Worm (Caenorhabditis elegans) whole organism, L2 larva: ENCODE data around the gene C49F8.15.

Experiments
- C34F6.9 ChIP-seq: fragments of 150-350 bp; optimal IDR thresholded peaks from 2 replicates; lab custom pipeline; 2014; ENCODE audit warnings: missing biosample characterization, missing genetic modification characterization
- F13H6.1 ChIP-seq: sonication (generic microtip); optimal IDR thresholded peaks from 2 replicates; lab custom pipeline; 2016; ENCODE audit warnings: missing genetic modification characterization, missing compliant biosample characterization
- Y55F3AM.14 ChIP-seq: fragments of 200-800 bp; sonication (Bioruptor generic); optimal IDR thresholded peaks from 2 replicates; lab custom pipeline; 2018; ENCODE audit warnings: mild to moderate bottlenecking, missing genetic modification characterization, missing compliant biosample characterization
- ZK546.5 ChIP-seq: sonication (generic microtip); optimal IDR thresholded peaks from 2 replicates; lab custom pipeline; 2017; ENCODE audit warnings: missing biosample characterization, missing genetic modification characterization
- alr-1 ChIP-seq: fragments of 150-350 bp; optimal IDR thresholded peaks from 2 replicates; lab custom pipeline; 2014; ENCODE audit warnings: missing biosample characterization, missing genetic modification characterization
- aly-2 ChIP-seq: fragments of 150-350 bp; optimal IDR thresholded peaks from 2 replicates; lab custom pipeline; 2014; ENCODE audit warnings: missing biosample characterization, missing genetic modification characterization
- ama-1 ChIP-seq: fragments of 150-350 bp; optimal IDR thresholded peaks from 2 replicates; lab custom pipeline; 2018; ENCODE audit warnings: inconsistent platforms
- blmp-1 ChIP-seq: sonication (generic microtip); optimal IDR thresholded peaks from 2 replicates; lab custom pipeline; 2017; ENCODE audit warnings: missing genetic modification characterization, mild to moderate bottlenecking, missing compliant biosample characterization, antibody characterized with exemption, moderate library complexity; ENCODE audit not compliant: insufficient read depth
- ceh-82 ChIP-seq: fragments of 150-350 bp; optimal IDR thresholded peaks from 2 replicates; lab custom pipeline; 2014; ENCODE audit warnings: missing biosample characterization, missing genetic modification characterization
- crh-2 ChIP-seq: sonication (generic microtip); optimal IDR thresholded peaks from 2 replicates; lab custom pipeline; 2017; ENCODE audit warnings: missing biosample characterization, missing genetic modification characterization
- egl-27 ChIP-seq: sonication (generic microtip); optimal IDR thresholded peaks from 3 replicates; lab custom pipeline; 2017; ENCODE audit warnings: missing biosample characterization, missing genetic modification reagents, missing genetic modification characterization
- fos-1 ChIP-seq: fragments of 150-350 bp; optimal IDR thresholded peaks from 2 replicates; lab custom pipeline; 2014; ENCODE audit warnings: missing biosample characterization, missing genetic modification characterization
- gmeb-1 ChIP-seq: fragments of 150-350 bp; optimal IDR thresholded peaks from 2 replicates; lab custom pipeline; 2014; ENCODE audit warnings: missing biosample characterization, missing genetic modification characterization
- lin-11 ChIP-seq: fragments of 150-350 bp; sonication (generic microtip); optimal IDR thresholded peaks from 2 replicates; lab custom pipeline; 2014; ENCODE audit warnings: missing biosample characterization, missing genetic modification characterization, inconsistent platforms, mixed read lengths
- lin-13 ChIP-seq: fragments of 150-350 bp; optimal IDR thresholded peaks from 2 replicates; lab custom pipeline; 2014; ENCODE audit warnings: missing biosample characterization, missing genetic modification reagents, missing genetic modification characterization
- lin-39 ChIP-seq: fragments of 150-350 bp; optimal IDR thresholded peaks from 2 replicates; lab custom pipeline; 2014; ENCODE audit warnings: missing biosample characterization, missing genetic modification reagents, missing genetic modification characterization
- lsy-2 ChIP-seq, 2 experiments: fragments of 150-350 bp in 1 of 2; sonication (generic microtip) in 1 of 2; optimal IDR thresholded peaks; 2 replicates each; lab custom pipeline; 2014 to 2017; ENCODE audit warnings: missing biosample characterization in 2 of 2, missing genetic modification characterization in 2 of 2
- mdl-1 ChIP-seq, 2 experiments: fragments of 150-350 bp in 1 of 2; sonication (generic microtip) in 1 of 2; optimal IDR thresholded peaks; 2 replicates each; lab custom pipeline; 2017; ENCODE audit warnings: missing biosample characterization in 2 of 2, missing genetic modification characterization in 2 of 2
- nhr-10 ChIP-seq: sonication (generic microtip); optimal IDR thresholded peaks from 2 replicates; lab custom pipeline; 2017; ENCODE audit warnings: missing biosample characterization, missing genetic modification characterization
- nhr-11 ChIP-seq: fragments of 150-350 bp; optimal IDR thresholded peaks from 2 replicates; lab custom pipeline; 2014; ENCODE audit warnings: missing biosample characterization, missing genetic modification characterization
- nhr-12 ChIP-seq: fragments of 150-350 bp; optimal IDR thresholded peaks from 2 replicates; lab custom pipeline; 2014; ENCODE audit warnings: missing biosample characterization, missing genetic modification characterization
- nhr-129 ChIP-seq: fragments of 150-350 bp; optimal IDR thresholded peaks from 2 replicates; lab custom pipeline; 2014; ENCODE audit warnings: missing biosample characterization, missing genetic modification characterization
- nhr-21 ChIP-seq: fragments of 150-350 bp; optimal IDR thresholded peaks from 2 replicates; lab custom pipeline; 2014; ENCODE audit warnings: missing biosample characterization, missing genetic modification characterization
- nhr-23 ChIP-seq: fragments of 150-350 bp; optimal IDR thresholded peaks from 2 replicates; lab custom pipeline; 2014; ENCODE audit warnings: missing biosample characterization, missing genetic modification reagents, missing genetic modification characterization
- nhr-237 ChIP-seq: fragments of 150-350 bp; optimal IDR thresholded peaks from 2 replicates; lab custom pipeline; 2014; ENCODE audit warnings: missing biosample characterization, missing genetic modification characterization
- nhr-25 ChIP-seq: fragments of 150-350 bp; sonication (generic microtip); optimal IDR thresholded peaks from 3 replicates; lab custom pipeline; 2014; ENCODE audit warnings: missing biosample characterization, missing genetic modification characterization
- nhr-6 ChIP-seq: fragments of 150-350 bp; optimal IDR thresholded peaks from 2 replicates; lab custom pipeline; 2014; ENCODE audit warnings: missing biosample characterization, missing genetic modification characterization
- nhr-77 ChIP-seq: fragments of 150-350 bp; optimal IDR thresholded peaks from 2 replicates; lab custom pipeline; 2014; ENCODE audit warnings: missing biosample characterization, missing genetic modification characterization
- peb-1 ChIP-seq: fragments of 150-350 bp; optimal IDR thresholded peaks from 2 replicates; lab custom pipeline; 2014; ENCODE audit warnings: missing biosample characterization, missing genetic modification characterization
- sem-4 ChIP-seq: fragments of 150-350 bp; optimal IDR thresholded peaks from 2 replicates; lab custom pipeline; 2014; ENCODE audit warnings: missing biosample characterization, missing genetic modification reagents, missing genetic modification characterization
- sma-3 ChIP-seq: sonication (generic microtip); optimal IDR thresholded peaks from 2 replicates; lab custom pipeline; 2016; ENCODE audit warnings: missing genetic modification reagents, missing genetic modification characterization, missing compliant biosample characterization
- sma-9 ChIP-seq, 2 experiments: fragments of 150-350 bp in 1 of 2; sonication (generic microtip) in 1 of 2; optimal IDR thresholded peaks; 2 replicates each; lab custom pipeline; 2014 to 2016; ENCODE audit warnings: missing genetic modification characterization in 2 of 2, mild to moderate bottlenecking in 1 of 2, missing biosample characterization in 1 of 2, missing compliant biosample characterization in 1 of 2, missing genetic modification reagents in 1 of 2, moderate library complexity in 1 of 2
- unc-62 ChIP-seq: fragments of 150-350 bp; optimal IDR thresholded peaks from 2 replicates; lab custom pipeline; 2014; ENCODE audit warnings: missing biosample characterization, missing genetic modification reagents, missing genetic modification characterization
- ztf-1 ChIP-seq: fragments of 200-800 bp; sonication (Bioruptor generic); conservative IDR thresholded peaks from 2 replicates; pipeline ENCODE4 v1.3.6; 2022; ENCODE audit warnings: missing genetic modification characterization, missing compliant biosample characterization
- ztf-4 ChIP-seq: fragments of 150-350 bp; optimal IDR thresholded peaks from 2 replicates; lab custom pipeline; 2014; ENCODE audit warnings: missing biosample characterization, missing genetic modification characterization

The C49F8.15 gene

ce11 chrX:13362486-13362885 is at the start of gene C49F8.15:
TSS of gene C49F8.15 (minus strand) at chrX:13362586.
- TF ChIP-seq egl-27 (no peak), nhr-10 (tag; lab: Kevin White, UChicago) (no peak), blmp-1 (tag; lab: Kevin White, UChicago) (no peak), lin-39 (tag; lab: Kevin White, UChicago) (no peak), nhr-12 (tag; lab: Kevin White, UChicago) (no peak)

- TF ChIP-seq nhr-11, result no peak
- no peak for TF ChIP-seq Y55F3AM.14 (GFP tag; lab: Kevin White, UChicago)
- no peak for TF ChIP-seq nhr-237
- peak; percentile 10 for TF ChIP-seq sma-9 (GFP tag; optimal IDR thresholded peaks at IDR 0.05; lab: Kevin White, UChicago)
- no peak for TF ChIP-seq sma-9 (tag; optimal IDR thresholded peaks at IDR 0.05; lab: Kevin White, UChicago)
- no peak for TF ChIP-seq unc-62
- TF ChIP-seq C34F6.9 (tag; lab: Kevin White, UChicago), result no peak
These were observed 48.9 kb upstream of the C49F8.15 start for ce11 chrX:13411306-13411705.

ce11 chrX:13409543-13409942 is 47.2 kb upstream of the C49F8.15 start, which contains the start of the genes cyp-13B1 and C29F7.1:
TSS of gene cyp-13B1 (minus strand) at chrX:13409643.
TSS of gene C29F7.1 (plus strand) at chrX:13409936.
- peak; percentile 5 for TF ChIP-seq crh-2 (tag; lab: Kevin White, UChicago)
- TF ChIP-seq peb-1 (tag; lab: Kevin White, UChicago), result no peak
- TF ChIP-seq sma-9 (GFP tag; optimal IDR thresholded peaks at IDR 0.05; lab: Kevin White, UChicago), result peak; percentile 1
- TF ChIP-seq sma-9 (tag; optimal IDR thresholded peaks at IDR 0.05; lab: Kevin White, UChicago), result no peak
- no peak for TF ChIP-seq lin-13 (GFP tag; lab: Kevin White, UChicago)
- no peak for TF ChIP-seq nhr-237
- TF ChIP-seq Y55F3AM.14 (GFP tag; lab: Kevin White, UChicago), result no peak
- no peak for TF ChIP-seq nhr-23 (tag; lab: Kevin White, UChicago)
- TF ChIP-seq aly-2, result no peak

ce11 chrX:13401783-13402182 is 39.4 kb upstream of the C49F8.15 start, which contains the start of gene F02C12.1:
TSS of gene F02C12.1 (plus strand) at chrX:13402083.
- no peak for TF ChIP-seq crh-2 (tag; lab: Kevin White, UChicago)
- TF ChIP-seq nhr-25 (tag; lab: Kevin White, UChicago), result no peak
- TF ChIP-seq nhr-77, result no peak
- TF ChIP-seq lsy-2 (tag; optimal IDR thresholded peaks at IDR 0.05; lab: Kevin White, UChicago), result no peak
- TF ChIP-seq nhr-6 (tag; lab: Kevin White, UChicago), result no peak
- TF ChIP-seq sem-4, result no peak
- TF ChIP-seq unc-62, result no peak
- TF ChIP-seq lin-11, result no peak
- no peak for TF ChIP-seq nhr-23 (tag; lab: Kevin White, UChicago)

ce11 chrX:13401311-13401710 is 38.9 kb upstream of the C49F8.15 start:
- TF ChIP-seq sma-9 (GFP tag; optimal IDR thresholded peaks at IDR 0.05; lab: Kevin White, UChicago) (peak; percentile 49), sma-9 (tag; optimal IDR thresholded peaks at IDR 0.05; lab: Kevin White, UChicago) (no peak), ztf-1 (GFP tag; lab: Robert Waterston, UW) (no peak), ZK546.5 (tag; lab: Kevin White, UChicago) (no peak), blmp-1 (tag; lab: Kevin White, UChicago) (peak; percentile 10), sma-3 (GFP tag; lab: Kevin White, UChicago) (peak; percentile 22), F13H6.1 (peak; percentile 55), C34F6.9 (tag; lab: Kevin White, UChicago) (peak; percentile 20), ztf-4 (tag; lab: Kevin White, UChicago) (no peak), gmeb-1 (tag; lab: Kevin White, UChicago) (peak; percentile 0), fos-1 (tag; lab: Kevin White, UChicago) (peak; percentile 95), nhr-11 (no peak), nhr-129 (tag; lab: Kevin White, UChicago) (peak; percentile 45), ceh-82 (no peak), nhr-10 (tag; lab: Kevin White, UChicago) (no peak)

- TF ChIP-seq gmeb-1 (tag; lab: Kevin White, UChicago), result no peak
- no peak for TF ChIP-seq alr-1 (tag; lab: Kevin White, UChicago)
- TF ChIP-seq nhr-77, result no peak
- no peak for TF ChIP-seq ZK546.5 (tag; lab: Kevin White, UChicago)
- no peak for TF ChIP-seq sma-3 (GFP tag; lab: Kevin White, UChicago)
- TF ChIP-seq nhr-23 (tag; lab: Kevin White, UChicago), result no peak
- no peak for TF ChIP-seq ama-1
- no peak for TF ChIP-seq blmp-1 (tag; lab: Kevin White, UChicago)
- TF ChIP-seq nhr-21, result no peak
- TF ChIP-seq nhr-6 (tag; lab: Kevin White, UChicago), result no peak
- TF ChIP-seq lin-11, result no peak
- no peak for TF ChIP-seq unc-62
- TF ChIP-seq ztf-4 (tag; lab: Kevin White, UChicago), result no peak
- no peak for TF ChIP-seq ceh-82
- TF ChIP-seq nhr-237, result no peak
- TF ChIP-seq mdl-1 (tag; optimal IDR thresholded peaks at IDR 0.05; lab: Kevin White, UChicago), result no peak
- TF ChIP-seq, all 48 proteins: peak for 0
These were observed 36.8 kb upstream of the C49F8.15 start, which contains the start of gene F02C12.2 for ce11 chrX:13399221-13399620. TSS of gene F02C12.2 (minus strand) at chrX:13399321.
